Fruit fly (Drosophila melanogaster): ENCODE measurements around the gene xit.

xit gene

DNA sequence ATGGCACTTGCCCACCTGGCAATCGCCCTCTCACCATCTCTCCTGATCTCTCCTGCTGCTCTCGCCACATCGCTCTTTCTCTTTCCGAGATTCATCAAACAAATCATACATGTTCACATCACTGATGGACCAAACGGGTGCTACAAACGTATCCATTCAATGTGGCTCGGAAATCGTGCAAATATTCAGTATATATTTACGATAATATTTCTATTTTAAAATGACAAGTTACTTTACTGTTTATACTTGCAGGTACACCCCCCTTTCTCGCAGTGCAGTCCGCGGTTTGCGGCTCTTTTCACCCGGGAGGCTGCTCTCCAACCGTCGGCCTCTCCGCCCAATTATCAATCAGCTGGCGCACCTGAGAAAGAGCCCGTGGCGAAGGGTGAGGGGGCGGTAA is 29.3 kb upstream of the xit start (continued):
- TF ChIP-seq sens-2 (GFP tag; IDR thresholded peaks at IDR 0.05) (no peak), slp2 (GFP tag; optimal IDR thresholded peaks at IDR 0.05) (no peak), BEAF-32 (GFP tag; optimal IDR thresholded peaks at IDR 0.05) (no peak), CG17829 (tag; optimal IDR thresholded peaks at IDR 0.05) (no peak), chm (GFP tag; IDR thresholded peaks at IDR 0.05) (no peak), CG12391 (tag; optimal IDR thresholded peaks at IDR 0.05) (no peak), CG4282 (GFP tag; optimal IDR thresholded peaks at IDR 0.05) (no peak), Neu2 (GFP tag; optimal IDR thresholded peaks at IDR 0.05; ENCODE audit: borderline replicate concordance) (no peak), CG10565 (GFP tag; optimal IDR thresholded peaks at IDR 0.05) (no peak), CG14014 (GFP tag; IDR thresholded peaks at IDR 0.05) (no peak), CG10543 (GFP tag; optimal IDR thresholded peaks at IDR 0.05) (no peak), CG1529 (GFP tag; optimal IDR thresholded peaks at IDR 0.05) (no peak), cato (GFP tag; optimal IDR thresholded peaks at IDR 0.05; ENCODE audit: borderline replicate concordance) (no peak), bowl (GFP tag; IDR thresholded peaks at IDR 0.05) (no peak), trh (GFP tag; optimal IDR thresholded peaks at IDR 0.05) (no peak), wdn (GFP tag; IDR thresholded peaks at IDR 0.05) (no peak), chn (GFP tag; optimal IDR thresholded peaks at IDR 0.05) (no peak), CG3407 (GFP tag; optimal IDR thresholded peaks at IDR 0.05) (no peak), CG17912 (GFP tag; optimal IDR thresholded peaks at IDR 0.05) (no peak), Asciz (GFP tag; optimal IDR thresholded peaks at IDR 0.05) (no peak), Atf3 (GFP tag; optimal IDR thresholded peaks at IDR 0.05) (no peak), CG11695 (GFP tag; IDR thresholded peaks at IDR 0.05) (no peak), Med (GFP tag) (peak; percentile 65), CG16813 (GFP tag; IDR thresholded peaks at IDR 0.05; ENCODE audit: partially characterized antibody) (no peak), crol (GFP tag; IDR thresholded peaks at IDR 0.05) (no peak), CG13296 (GFP tag; optimal IDR thresholded peaks at IDR 0.05) (no peak), CG3838 (GFP tag; optimal IDR thresholded peaks at IDR 0.05) (no peak), CG3281 (GFP tag; optimal IDR thresholded peaks at IDR 0.05) (no peak), CG18476 (GFP tag; optimal IDR thresholded peaks at IDR 0.05) (no peak), CG2129 (GFP tag; IDR thresholded peaks at IDR 0.05; ENCODE audit: partially characterized antibody) (no peak), Dref (GFP tag; IDR thresholded peaks at IDR 0.05) (no peak), CG2678 (tag; optimal IDR thresholded peaks at IDR 0.05) (no peak), Sry-δ (GFP tag; optimal IDR thresholded peaks at IDR 0.05) (no peak), fd102C (GFP tag; optimal IDR thresholded peaks at IDR 0.05) (no peak), CG10366 (GFP tag; IDR thresholded peaks at IDR 0.05) (peak; percentile 53; the same call in 1 of the 2 replicates), CkIIα-i1 (GFP tag; IDR thresholded peaks at IDR 0.05) (no peak), CG4730 (GFP tag; IDR thresholded peaks at IDR 0.05) (no peak), CG7987 (GFP tag; optimal IDR thresholded peaks at IDR 0.05) (no peak), br (optimal IDR thresholded peaks at IDR 0.05) (no peak), tgo (GFP tag; IDR thresholded peaks at IDR 0.05) (0 out of 3 replicates have a peak, but pooled peaks have one; percentile 32), E2f1 (GFP tag; IDR thresholded peaks at IDR 0.05) (no peak), sisA (GFP tag; IDR thresholded peaks at IDR 0.05) (peak; percentile 32; the same call in 1 of the 2 replicates), Usf (GFP tag; optimal IDR thresholded peaks at IDR 0.05) (no peak), CG12659 (GFP tag; optimal IDR thresholded peaks at IDR 0.05) (peak; percentile 16), peb (GFP tag; IDR thresholded peaks at IDR 0.05) (no peak), CG31224 (GFP tag; IDR thresholded peaks at IDR 0.05) (no peak), knrl (GFP tag; IDR thresholded peaks at IDR 0.05; ENCODE audit: partially characterized antibody) (no peak), Dip3 (GFP tag; optimal IDR thresholded peaks at IDR 0.05) (no peak), Camta (GFP tag; optimal IDR thresholded peaks at IDR 0.05) (no peak), CG42726 (GFP tag; IDR thresholded peaks at IDR 0.05; ENCODE audit: partially characterized antibody) (no peak), wor (GFP tag; IDR thresholded peaks at IDR 0.05) (peak; percentile 27; the same call in 1 of the 2 replicates), unc-4 (GFP tag; IDR thresholded peaks at IDR 0.05; ENCODE audit: partially characterized antibody) (no peak)
